Worm (Caenorhabditis elegans): ENCODE measurements around the gene hpo-34.

Gene hpo-34

DNA sequence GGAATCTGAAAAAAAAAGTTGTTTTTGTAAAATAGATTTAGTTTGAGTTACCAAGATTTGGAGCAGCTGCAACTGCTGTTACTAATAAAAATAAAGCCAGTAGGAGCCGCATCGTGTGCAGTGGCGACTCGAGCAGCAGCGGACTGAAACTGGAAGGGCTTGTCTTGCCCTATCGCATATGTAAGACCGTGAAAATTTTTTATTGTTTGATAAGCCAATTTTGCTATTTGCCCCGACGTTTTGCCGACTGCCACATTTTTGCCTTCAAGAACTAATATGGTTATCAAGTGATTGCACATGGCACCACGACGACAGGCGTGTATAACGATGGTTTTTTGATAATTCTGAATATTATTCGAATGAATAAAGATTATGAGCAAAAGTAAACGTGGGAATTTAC lies 19.1 kb downstream of the hpo-34 start, which contains the start of gene T25C12.3:
T25C12.3 (minus strand) TSS at position 262 of the 400 bp plus-strand sequence.
- TF ChIP-seq T22C8.4 (GFP tag; IDR thresholded peaks at IDR 0.05) (no peak), med-1 (GFP tag; optimal IDR thresholded peaks at IDR 0.05; ENCODE audit: insufficient read depth) (no peak), klf-2 (GFP tag; conservative IDR thresholded peaks at IDR 0.05) (no peak), flt-1 (GFP tag; IDR thresholded peaks at IDR 0.05) (no peak), tab-1 (GFP tag; IDR thresholded peaks at IDR 0.05) (no peak), cog-1 (tag; optimal IDR thresholded peaks at IDR 0.05) (no peak), ztf-23 (GFP tag; IDR thresholded peaks at IDR 0.05) (no peak), ref-1 (GFP tag; conservative IDR thresholded peaks at IDR 0.05) (no peak), ztf-29 (GFP tag; IDR thresholded peaks at IDR 0.05) (no peak)

ce11 chrX:11498871-11499270 lies 20.0 kb downstream of the hpo-34 start:
- TF ChIP-seq tab-1 (GFP tag; IDR thresholded peaks at IDR 0.05) (no peak), ref-1 (GFP tag; conservative IDR thresholded peaks at IDR 0.05) (no peak), ztf-23 (GFP tag; IDR thresholded peaks at IDR 0.05) (no peak), T22C8.4 (GFP tag; IDR thresholded peaks at IDR 0.05) (no peak), cog-1 (tag; optimal IDR thresholded peaks at IDR 0.05) (no peak), med-1 (GFP tag; optimal IDR thresholded peaks at IDR 0.05; ENCODE audit: insufficient read depth) (no peak), ztf-29 (GFP tag; IDR thresholded peaks at IDR 0.05) (no peak), flt-1 (GFP tag; IDR thresholded peaks at IDR 0.05) (no peak), klf-2 (GFP tag; conservative IDR thresholded peaks at IDR 0.05) (no peak)

- TF ChIP-seq cog-1 (tag; optimal IDR thresholded peaks at IDR 0.05) (no peak), flt-1 (GFP tag; IDR thresholded peaks at IDR 0.05) (no peak), med-1 (GFP tag; optimal IDR thresholded peaks at IDR 0.05; ENCODE audit: insufficient read depth) (no peak), ref-1 (GFP tag; conservative IDR thresholded peaks at IDR 0.05) (no peak), ztf-23 (GFP tag; IDR thresholded peaks at IDR 0.05) (no peak), klf-2 (GFP tag; conservative IDR thresholded peaks at IDR 0.05) (no peak), ztf-29 (GFP tag; IDR thresholded peaks at IDR 0.05) (no peak), T22C8.4 (GFP tag; IDR thresholded peaks at IDR 0.05) (no peak), tab-1 (GFP tag; IDR thresholded peaks at IDR 0.05) (no peak)
Observed at ce11 chrX:11491835-11492234, 27.0 kb downstream of the hpo-34 start.

DNA sequence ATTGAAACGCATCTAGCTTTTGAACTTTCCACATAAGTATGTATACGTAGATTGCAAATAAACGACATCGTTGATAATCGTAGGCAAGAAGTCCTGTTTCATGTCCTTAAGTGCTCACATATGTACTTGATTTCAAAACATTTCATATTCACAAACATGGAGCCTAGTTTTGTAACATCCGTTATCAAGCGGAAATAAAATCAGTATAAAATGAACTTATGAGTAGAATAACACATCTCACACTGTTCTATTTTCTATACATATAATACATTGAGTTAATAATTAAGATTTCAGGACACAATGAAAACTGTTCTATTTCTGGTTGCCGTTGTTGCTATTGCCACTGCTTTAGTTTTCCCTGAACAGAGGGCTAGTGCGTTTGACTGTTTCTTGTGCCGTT lies 29.0 kb downstream of the hpo-34 start, which contains the start of gene spp-21:
spp-21 (plus strand) TSS at position 301 of the 400 bp plus-strand sequence.
- TF ChIP-seq ref-1 (GFP tag; conservative IDR thresholded peaks at IDR 0.05) (no peak), flt-1 (GFP tag; IDR thresholded peaks at IDR 0.05) (no peak), tab-1 (GFP tag; IDR thresholded peaks at IDR 0.05) (no peak), cog-1 (tag; optimal IDR thresholded peaks at IDR 0.05) (no peak), ztf-29 (GFP tag; IDR thresholded peaks at IDR 0.05) (no peak), T22C8.4 (GFP tag; IDR thresholded peaks at IDR 0.05) (no peak), klf-2 (GFP tag; conservative IDR thresholded peaks at IDR 0.05) (no peak), med-1 (GFP tag; optimal IDR thresholded peaks at IDR 0.05; ENCODE audit: insufficient read depth) (no peak), ztf-23 (GFP tag; IDR thresholded peaks at IDR 0.05) (no peak)

ce11 chrX:11487484-11487883 lies 31.4 kb downstream of the hpo-34 start, which contains the start of gene spp-9:
Gene spp-9, plus strand, starts transcription at chrX:11487784.
- TF ChIP-seq klf-2 (GFP tag; conservative IDR thresholded peaks at IDR 0.05): no peak
- no peak for TF ChIP-seq flt-1 (GFP tag; IDR thresholded peaks at IDR 0.05)
- no peak for TF ChIP-seq ref-1 (GFP tag; conservative IDR thresholded peaks at IDR 0.05)
- no peak for TF ChIP-seq cog-1 (tag; optimal IDR thresholded peaks at IDR 0.05)
- no peak for TF ChIP-seq tab-1 (GFP tag; IDR thresholded peaks at IDR 0.05)
- TF ChIP-seq ztf-29 (GFP tag; IDR thresholded peaks at IDR 0.05): no peak
- TF ChIP-seq T22C8.4 (GFP tag; IDR thresholded peaks at IDR 0.05): no peak
- no peak for TF ChIP-seq ztf-23 (GFP tag; IDR thresholded peaks at IDR 0.05)
- TF ChIP-seq med-1 (GFP tag; optimal IDR thresholded peaks at IDR 0.05; ENCODE audit: insufficient read depth): no peak

ce11 chrX:11484027-11484426 lies 34.8 kb downstream of the hpo-34 start:
- TF ChIP-seq T22C8.4 (GFP tag; IDR thresholded peaks at IDR 0.05) (no peak), cog-1 (tag; optimal IDR thresholded peaks at IDR 0.05) (no peak), ztf-23 (GFP tag; IDR thresholded peaks at IDR 0.05) (no peak), med-1 (GFP tag; optimal IDR thresholded peaks at IDR 0.05; ENCODE audit: insufficient read depth) (no peak), flt-1 (GFP tag; IDR thresholded peaks at IDR 0.05) (no peak), tab-1 (GFP tag; IDR thresholded peaks at IDR 0.05) (no peak), klf-2 (GFP tag; conservative IDR thresholded peaks at IDR 0.05) (no peak), ref-1 (GFP tag; conservative IDR thresholded peaks at IDR 0.05) (no peak), ztf-29 (GFP tag; IDR thresholded peaks at IDR 0.05) (no peak)

DNA sequence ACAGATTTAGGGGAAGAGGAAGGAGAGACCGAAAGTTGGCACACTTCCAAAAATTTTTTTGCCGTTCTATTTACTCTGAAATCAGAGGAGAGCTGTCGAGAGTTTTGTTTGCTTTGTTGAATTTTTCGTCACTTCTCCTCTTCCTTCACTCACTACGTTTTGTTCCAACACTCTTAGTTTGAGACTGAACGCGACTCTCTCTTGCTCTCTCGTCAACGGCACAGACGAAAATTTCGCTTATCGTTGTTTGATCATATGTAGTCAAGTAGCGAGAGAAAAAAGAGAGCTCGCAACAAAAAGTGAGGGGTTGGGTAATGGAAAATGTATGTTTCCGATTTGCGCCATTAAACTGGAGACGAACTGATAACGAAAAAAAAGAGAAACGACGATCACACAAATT lies 36.2 kb downstream of the hpo-34 start:
- TF ChIP-seq flt-1 (GFP tag; IDR thresholded peaks at IDR 0.05): no peak
- no peak for TF ChIP-seq tab-1 (GFP tag; IDR thresholded peaks at IDR 0.05)
- TF ChIP-seq cog-1 (tag; optimal IDR thresholded peaks at IDR 0.05): no peak
- no peak for TF ChIP-seq med-1 (GFP tag; optimal IDR thresholded peaks at IDR 0.05; ENCODE audit: insufficient read depth)
- no peak for TF ChIP-seq ztf-23 (GFP tag; IDR thresholded peaks at IDR 0.05)

DNA sequence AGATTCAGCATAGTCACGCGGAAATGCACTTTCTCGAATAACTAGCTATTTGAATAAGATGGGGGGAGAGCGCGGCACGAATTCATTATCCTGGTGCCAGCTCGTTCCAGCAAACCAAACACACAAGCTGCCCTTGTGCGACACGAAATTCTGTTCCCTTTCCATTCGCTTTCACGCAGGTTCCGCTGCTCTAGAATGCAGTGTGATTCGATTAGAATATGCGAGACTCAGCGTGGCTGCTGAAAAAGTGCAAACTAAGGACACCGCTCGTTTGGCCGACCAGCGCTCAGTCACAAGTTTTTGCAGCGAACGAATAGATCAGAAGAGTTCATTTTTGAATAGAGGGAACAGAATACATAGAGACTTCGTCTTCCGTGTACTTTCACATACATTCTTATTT lies 36.7 kb downstream of the hpo-34 start:
- TF ChIP-seq cog-1 (tag; optimal IDR thresholded peaks at IDR 0.05) (no peak), klf-2 (GFP tag; conservative IDR thresholded peaks at IDR 0.05) (no peak), ztf-23 (GFP tag; IDR thresholded peaks at IDR 0.05) (no peak), tab-1 (GFP tag; IDR thresholded peaks at IDR 0.05) (no peak), ref-1 (GFP tag; conservative IDR thresholded peaks at IDR 0.05) (no peak), T22C8.4 (GFP tag; IDR thresholded peaks at IDR 0.05) (no peak), flt-1 (GFP tag; IDR thresholded peaks at IDR 0.05) (no peak), ztf-29 (GFP tag; IDR thresholded peaks at IDR 0.05) (no peak), med-1 (GFP tag; optimal IDR thresholded peaks at IDR 0.05; ENCODE audit: insufficient read depth) (no peak)

DNA sequence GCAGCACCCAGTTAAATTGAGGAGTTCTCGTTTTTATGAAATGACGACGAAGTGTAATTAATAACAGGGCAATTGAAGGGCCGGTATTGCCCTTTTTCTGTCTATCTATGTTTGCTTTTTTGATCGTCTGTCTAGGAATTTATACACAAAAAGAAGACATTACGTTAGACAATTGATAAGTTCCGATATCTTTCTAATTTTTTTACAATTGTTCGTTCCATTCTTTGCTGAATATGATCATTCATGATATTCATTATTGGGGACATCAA lies 37.1 kb downstream of the hpo-34 start:
- no peak for TF ChIP-seq ref-1 (GFP tag; conservative IDR thresholded peaks at IDR 0.05)
- TF ChIP-seq cog-1 (tag; optimal IDR thresholded peaks at IDR 0.05): no peak
- no peak for TF ChIP-seq tab-1 (GFP tag; IDR thresholded peaks at IDR 0.05)
- no peak for TF ChIP-seq klf-2 (GFP tag; conservative IDR thresholded peaks at IDR 0.05)
- TF ChIP-seq ztf-23 (GFP tag; IDR thresholded peaks at IDR 0.05): no peak
- no peak for TF ChIP-seq ztf-29 (GFP tag; IDR thresholded peaks at IDR 0.05)
- no peak for TF ChIP-seq med-1 (GFP tag; optimal IDR thresholded peaks at IDR 0.05; ENCODE audit: insufficient read depth)

Measured in whole organism, midembryonic.